Worm (Caenorhabditis elegans): ENCODE results near the gene F56D6.23.
"Not testable (repeated sequence)": the region's sequence is repeated elsewhere in the genome, so short reads cannot be mapped to it uniquely, and the experiment has no call there.

The F56D6.23 gene

DNA sequence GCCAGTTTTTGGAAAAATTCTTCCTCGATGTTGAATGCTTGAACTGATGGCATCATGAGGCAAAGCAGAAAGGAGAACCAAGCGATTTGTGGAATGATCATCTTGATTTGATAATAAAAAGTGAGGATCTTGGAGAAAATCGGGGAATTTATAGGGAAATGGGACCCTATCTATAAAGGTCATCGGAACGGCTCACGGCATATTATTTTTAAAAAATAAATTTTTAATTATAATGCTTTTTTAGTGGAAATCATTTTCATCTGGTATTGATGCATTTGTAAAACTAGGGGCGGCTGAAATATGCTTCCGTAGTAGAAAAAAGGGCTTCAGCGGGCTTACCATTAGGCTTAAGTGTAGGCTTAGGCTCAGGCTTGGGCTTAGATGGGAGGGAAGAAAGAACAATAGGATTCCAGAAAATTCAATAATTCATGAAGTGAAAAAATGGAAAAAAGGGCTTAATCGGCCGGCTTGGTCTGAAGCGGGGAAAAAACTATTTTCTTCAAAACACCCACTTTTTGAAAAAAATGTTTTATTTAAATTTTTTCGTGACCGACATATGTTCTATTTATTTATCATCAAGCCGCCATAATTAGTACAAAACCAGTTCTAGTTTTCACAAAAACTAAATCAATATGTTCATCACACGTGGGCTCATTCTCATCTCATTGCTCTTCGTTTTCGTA, 10.6 kb upstream of the F56D6.23 start, which contains the start of the genes F56D6.22 and F56D6.12:
F56D6.22 (minus strand) TSS at position 101 of the 683 bp plus-strand sequence.
F56D6.12 (plus strand) TSS at position 633 of the 683 bp plus-strand sequence.
- no peak for TF ChIP-seq aly-2 (tag; optimal IDR thresholded peaks at IDR 0.05)
- no peak for TF ChIP-seq peb-1 (tag; optimal IDR thresholded peaks at IDR 0.05)
- no peak for TF ChIP-seq ceh-16 (tag; optimal IDR thresholded peaks at IDR 0.05)

DNA sequence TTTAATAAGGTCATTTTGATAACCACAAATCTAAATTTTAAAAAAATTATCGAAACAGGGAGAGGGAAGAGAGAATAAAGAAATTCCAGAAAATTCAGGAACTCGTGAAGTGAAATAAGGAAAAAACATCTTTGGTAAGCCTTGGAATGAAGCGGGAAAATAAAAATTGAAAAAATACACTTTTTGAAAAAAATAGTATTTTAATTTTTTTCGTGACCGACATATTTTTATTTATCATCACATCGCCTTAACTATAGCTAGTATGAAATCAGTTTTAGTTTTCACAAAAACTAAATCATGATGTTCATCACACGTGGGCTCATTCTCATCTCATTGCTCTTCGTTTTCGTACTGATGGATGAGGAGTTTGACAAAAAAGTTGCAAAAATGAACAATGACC, 9.1 kb upstream of the F56D6.23 start, which contains the start of gene F56D6.13:
F56D6.13 (plus strand) TSS at position 301 of the 400 bp plus-strand sequence.
- TF ChIP-seq alr-1 (tag; optimal IDR thresholded peaks at IDR 0.05) (no peak), ceh-16 (tag; optimal IDR thresholded peaks at IDR 0.05) (no peak), nhr-12 (tag; optimal IDR thresholded peaks at IDR 0.05) (no peak), unc-39 (tag; optimal IDR thresholded peaks at IDR 0.05) (no peak), ztf-1 (GFP tag; conservative IDR thresholded peaks at IDR 0.05) (no peak), nhr-23 (tag; optimal IDR thresholded peaks at IDR 0.05) (no peak), blmp-1 (tag; optimal IDR thresholded peaks at IDR 0.05; ENCODE audit: insufficient read depth) (no peak), fos-1 (tag; optimal IDR thresholded peaks at IDR 0.05) (no peak), nhr-237 (tag; optimal IDR thresholded peaks at IDR 0.05) (no peak), ztf-11 (tag; optimal IDR thresholded peaks at IDR 0.05) (no peak), crh-2 (tag; optimal IDR thresholded peaks at IDR 0.05) (no peak), snpc-4 (tag; optimal IDR thresholded peaks at IDR 0.05) (no peak), sma-9 (GFP tag; optimal IDR thresholded peaks at IDR 0.05) (no peak), sma-9 (tag; optimal IDR thresholded peaks at IDR 0.05) (no peak), mbf-1 (tag; optimal IDR thresholded peaks at IDR 0.05) (no peak), dmd-4 (tag; optimal IDR thresholded peaks at IDR 0.05) (no peak), ZK546.5 (tag; optimal IDR thresholded peaks at IDR 0.05) (no peak), aly-2 (tag; optimal IDR thresholded peaks at IDR 0.05) (no peak)

DNA sequence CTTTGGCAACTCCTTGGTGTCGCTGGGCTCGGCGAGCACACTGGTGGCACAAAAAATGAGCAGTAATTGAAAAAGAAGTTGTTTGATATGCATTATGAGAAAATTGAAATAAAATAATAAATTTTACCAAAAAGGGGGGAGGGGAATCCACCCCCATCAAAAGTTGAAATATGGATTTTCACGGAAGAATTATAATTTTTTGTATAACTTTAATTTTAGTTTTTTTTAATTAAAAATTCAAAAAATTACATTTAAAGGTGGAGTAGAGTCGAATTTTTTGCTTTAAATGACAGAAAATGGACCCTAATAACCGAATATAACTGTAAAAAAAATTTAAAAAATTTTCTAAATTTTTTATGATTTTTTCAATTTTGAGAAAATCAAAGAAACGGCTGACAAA, 6.4 kb upstream of the F56D6.23 start, which contains the start of gene F56D6.18:
F56D6.18 (minus strand) TSS at position 101 of the 400 bp plus-strand sequence.
- not testable (repeated sequence) for TF ChIP-seq alr-1 (tag; optimal IDR thresholded peaks at IDR 0.05); mbf-1 (tag; optimal IDR thresholded peaks at IDR 0.05); ama-1 (optimal IDR thresholded peaks at IDR 0.05)

DNA sequence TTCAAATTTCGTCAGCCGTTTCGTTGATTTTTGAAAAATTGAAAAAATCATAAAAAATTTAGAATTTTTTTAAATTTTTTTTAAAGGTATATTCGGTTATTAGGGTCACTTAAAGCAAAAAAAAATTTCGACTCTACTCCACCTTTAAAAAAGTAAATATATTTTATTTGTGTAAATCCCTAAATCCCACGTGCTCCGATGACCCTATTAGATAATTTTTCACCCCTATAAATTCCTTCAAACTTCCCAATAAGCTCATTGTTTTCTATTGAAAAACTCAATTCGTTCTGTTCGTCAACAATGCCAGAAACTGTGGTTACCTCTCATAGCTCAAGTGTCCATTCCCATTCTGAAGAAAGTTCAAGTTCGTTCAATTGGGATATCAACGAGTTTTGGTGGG, 5.7 kb upstream of the F56D6.23 start, which contains the start of gene F56D6.20:
F56D6.20 (plus strand) TSS at position 301 of the 400 bp plus-strand sequence.
- TF ChIP-seq gmeb-1 (tag; optimal IDR thresholded peaks at IDR 0.05) = no peak

DNA sequence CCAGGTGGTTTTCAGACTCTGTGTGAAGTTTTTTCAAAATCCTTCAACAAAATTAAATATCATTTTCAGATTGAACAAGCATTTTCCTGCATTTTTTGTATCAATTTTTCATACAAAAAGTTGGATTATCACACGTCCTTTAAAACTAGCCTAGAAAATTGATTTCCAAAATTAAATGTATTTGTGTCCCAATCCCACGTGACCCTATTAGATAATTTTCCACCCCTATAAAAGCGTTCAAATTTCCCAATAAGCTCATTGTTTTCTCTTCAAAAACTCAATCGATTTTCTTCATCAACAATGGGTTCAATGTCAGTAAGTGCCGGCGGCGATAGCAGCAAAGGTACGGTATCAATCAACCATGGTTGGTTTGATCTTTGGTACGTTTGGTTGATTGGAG, 3.8 kb upstream of the F56D6.23 start, which contains the start of gene F56D6.19:
F56D6.19 (plus strand) TSS at position 301 of the 400 bp plus-strand sequence.
- no peak for TF ChIP-seq nhr-77 (tag; optimal IDR thresholded peaks at IDR 0.05)
- TF ChIP-seq ztf-1 (GFP tag; conservative IDR thresholded peaks at IDR 0.05) = no peak

DNA sequence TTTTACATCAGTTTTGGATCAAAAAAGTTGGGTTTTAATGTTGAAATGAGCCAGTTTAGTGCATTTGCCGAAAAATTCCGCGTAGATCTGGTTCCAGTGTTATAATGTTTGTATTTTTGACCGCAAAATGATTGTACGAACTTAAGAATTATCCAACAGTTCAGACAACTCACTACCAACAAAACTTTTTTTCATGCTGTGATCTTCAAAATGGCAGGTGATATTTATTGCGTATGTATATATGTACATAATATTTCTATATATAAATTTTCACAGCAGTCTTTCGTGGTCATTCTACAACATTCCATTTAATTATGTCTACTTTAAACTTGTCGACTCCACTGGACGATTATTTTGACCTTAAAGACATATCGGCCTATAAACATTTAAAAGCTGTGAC, 3.0 kb upstream of the F56D6.23 start, which contains the start of gene srz-20:
srz-20 (plus strand) TSS at position 301 of the 400 bp plus-strand sequence.
- TF ChIP-seq lin-11 (tag; optimal IDR thresholded peaks at IDR 0.05) (no peak), sma-3 (GFP tag; optimal IDR thresholded peaks at IDR 0.05) (no peak)

DNA sequence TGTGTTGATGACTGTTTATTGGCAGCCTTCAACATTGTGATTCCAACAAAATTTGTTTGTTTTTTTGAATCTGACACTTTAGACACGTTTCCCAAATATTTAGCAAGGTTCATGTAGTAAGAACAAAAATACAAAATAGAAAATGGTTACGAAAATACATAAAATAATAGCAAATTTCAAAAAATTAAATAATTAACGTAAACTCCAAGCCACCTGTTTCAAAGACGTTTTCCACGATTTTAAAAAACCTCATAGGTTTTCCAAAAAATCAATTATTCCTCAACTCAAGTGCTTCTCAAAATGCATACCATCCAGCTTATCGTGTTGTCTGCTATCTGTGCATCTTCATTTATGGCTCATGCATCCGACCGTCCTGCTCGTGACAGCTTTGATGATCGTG, 855 bp upstream of the F56D6.23 start, which contains the start of gene F56D6.14:
F56D6.14 (plus strand) TSS at position 301 of the 400 bp plus-strand sequence.
- TF ChIP-seq R02D3.7 (tag; optimal IDR thresholded peaks at IDR 0.05) (no peak), dmd-4 (tag; optimal IDR thresholded peaks at IDR 0.05) (no peak), blmp-1 (tag; optimal IDR thresholded peaks at IDR 0.05; ENCODE audit: insufficient read depth) (no peak)

DNA sequence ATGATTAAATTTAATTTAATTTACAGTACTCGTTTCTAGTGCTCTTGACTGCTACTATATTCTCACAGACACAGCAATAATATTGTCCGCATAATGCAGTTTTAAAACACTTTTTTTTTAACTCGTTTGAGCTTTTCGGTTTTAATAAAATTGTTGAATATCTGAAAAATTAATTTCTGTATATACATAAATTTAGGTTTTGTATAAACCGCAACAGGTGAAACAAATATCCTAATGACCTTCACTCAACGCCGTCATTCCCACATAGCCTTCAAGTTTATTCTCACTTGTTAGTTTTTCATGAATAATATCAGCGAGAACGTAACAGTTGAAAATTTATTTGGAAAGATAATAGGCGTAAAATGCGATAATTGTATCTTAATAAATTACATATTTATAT, 1.2 kb downstream of the F56D6.23 start, which contains the start of gene srz-19:
srz-19 (plus strand) TSS at position 301 of the 400 bp plus-strand sequence.
- TF ChIP-seq lsy-2 (tag; optimal IDR thresholded peaks at IDR 0.05) (no peak), nhr-129 (tag; optimal IDR thresholded peaks at IDR 0.05) (no peak), unc-39 (tag; optimal IDR thresholded peaks at IDR 0.05) (no peak), skn-1 (tag; optimal IDR thresholded peaks at IDR 0.05) (no peak), ztf-1 (GFP tag; conservative IDR thresholded peaks at IDR 0.05) (no peak), nhr-77 (tag; optimal IDR thresholded peaks at IDR 0.05) (no peak), R02D3.7 (tag; optimal IDR thresholded peaks at IDR 0.05) (no peak), unc-55 (GFP tag; optimal IDR thresholded peaks at IDR 0.05) (no peak), peb-1 (tag; optimal IDR thresholded peaks at IDR 0.05) (no peak), zag-1 (tag; optimal IDR thresholded peaks at IDR 0.05) (no peak), mab-5 (tag; optimal IDR thresholded peaks at IDR 0.05) (no peak), nhr-23 (tag; optimal IDR thresholded peaks at IDR 0.05) (no peak), snpc-4 (tag; optimal IDR thresholded peaks at IDR 0.05) (no peak), alr-1 (tag; optimal IDR thresholded peaks at IDR 0.05) (no peak), F13H6.1 (tag; optimal IDR thresholded peaks at IDR 0.05) (no peak)
